Fruit fly (Drosophila melanogaster) whole organism, embryonic: ENCODE results near the gene CG11898.

Experiments
- ATbp ChIP-seq: fragments of 200-800 bp; sonication (Bioruptor generic); optimal IDR thresholded peaks from 2 replicates; lab custom pipeline; 2017; ENCODE audit warnings: missing biosample characterization, mild to moderate bottlenecking, missing genetic modification characterization, missing genetic modification reagents
- Atf3 ChIP-seq: fragments of 200-800 bp; sonication (Bioruptor generic); optimal IDR thresholded peaks from 3 replicates; lab custom pipeline; 2016; ENCODE audit warnings: missing biosample characterization, missing genetic modification characterization
- B-H2 ChIP-seq: fragments of 200-800 bp; sonication (Bioruptor generic); optimal IDR thresholded peaks from 2 replicates; lab custom pipeline; 2018; ENCODE audit warnings: missing biosample characterization, mild to moderate bottlenecking, missing genetic modification characterization
- Bgb ChIP-seq: fragments of 200-800 bp; sonication (Bioruptor generic); IDR thresholded peaks from 2 replicates; pipeline ENCODE4 v1.3.6; 2022; ENCODE audit warnings: missing biosample characterization, missing genetic modification characterization; ENCODE audit not compliant: partially characterized antibody
- CG10209 ChIP-seq: fragments of 200-800 bp; sonication (Bioruptor generic); optimal IDR thresholded peaks from 3 replicates; lab custom pipeline; 2017; ENCODE audit warnings: missing biosample characterization, mild to moderate bottlenecking, missing genetic modification characterization, missing genetic modification reagents
- CG10462 ChIP-seq: fragments of 200-800 bp; sonication (Bioruptor generic); optimal IDR thresholded peaks from 2 replicates; lab custom pipeline; 2016; ENCODE audit warnings: missing biosample characterization, missing genetic modification characterization
- CG12659 ChIP-seq: fragments of 200-800 bp; sonication (Bioruptor generic); optimal IDR thresholded peaks from 3 replicates; lab custom pipeline; 2017; ENCODE audit warnings: mild to moderate bottlenecking, missing biosample characterization, missing genetic modification reagents, missing genetic modification characterization
- CG15514 ChIP-seq: fragments of 200-800 bp; sonication (Bioruptor generic); optimal IDR thresholded peaks from 3 replicates; lab custom pipeline; 2017; ENCODE audit warnings: missing biosample characterization, missing genetic modification characterization, mild to moderate bottlenecking, moderate library complexity, missing genetic modification reagents
- CG17568 ChIP-seq: fragments of 200-800 bp; sonication (Bioruptor generic); optimal IDR thresholded peaks from 2 replicates; lab custom pipeline; 2018; ENCODE audit warnings: missing biosample characterization, mild to moderate bottlenecking, missing genetic modification characterization, moderate library complexity
- CG2889 ChIP-seq: fragments of 200-800 bp; sonication (Bioruptor generic); IDR thresholded peaks from 3 replicates; pipeline ENCODE4 v1.3.6; 2022; ENCODE audit warnings: missing biosample characterization, missing genetic modification characterization
- CG31224 ChIP-seq: fragments of 200-800 bp; sonication (Bioruptor generic); IDR thresholded peaks from 2 replicates; pipeline ENCODE4 v1.3.6; 2022; ENCODE audit warnings: missing biosample characterization, missing genetic modification characterization
- CG31365 ChIP-seq: fragments of 200-800 bp; sonication (Bioruptor generic); optimal IDR thresholded peaks from 2 replicates; lab custom pipeline; 2018; ENCODE audit warnings: missing biosample characterization, mild to moderate bottlenecking, missing genetic modification characterization
- CG31388 ChIP-seq: fragments of 200-800 bp; sonication (Bioruptor generic); optimal IDR thresholded peaks from 2 replicates; lab custom pipeline; 2016; ENCODE audit warnings: missing biosample characterization, missing genetic modification characterization
- CG3995 ChIP-seq: fragments of 200-800 bp; sonication (Bioruptor generic); optimal IDR thresholded peaks from 3 replicates; lab custom pipeline; 2016; ENCODE audit warnings: missing biosample characterization, missing genetic modification characterization
- CG4282 ChIP-seq: fragments of 200-800 bp; sonication (Bioruptor generic); optimal IDR thresholded peaks from 2 replicates; lab custom pipeline; 2016; ENCODE audit warnings: missing biosample characterization, missing genetic modification characterization
- CG4424 ChIP-seq: fragments of 200-800 bp; sonication (Bioruptor generic); optimal IDR thresholded peaks from 3 replicates; lab custom pipeline; 2016; ENCODE audit warnings: missing biosample characterization, missing genetic modification characterization
- CG5180 ChIP-seq: fragments of 200-800 bp; sonication (Bioruptor generic); optimal IDR thresholded peaks from 3 replicates; lab custom pipeline; 2017; ENCODE audit warnings: missing biosample characterization, missing genetic modification characterization, mild to moderate bottlenecking, moderate library complexity, missing genetic modification reagents
- CG6175 ChIP-seq: fragments of 200-800 bp; sonication (Bioruptor generic); IDR thresholded peaks from 3 replicates; pipeline ENCODE4 v1.3.6; 2022; ENCODE audit warnings: missing biosample characterization, missing genetic modification characterization
- CG6765 ChIP-seq: fragments of 200-800 bp; sonication (Bioruptor generic); optimal IDR thresholded peaks from 3 replicates; lab custom pipeline; 2017; ENCODE audit warnings: missing biosample characterization, mild to moderate bottlenecking, missing genetic modification characterization
- CG7745 ChIP-seq: fragments of 200-800 bp; sonication (Bioruptor generic); optimal IDR thresholded peaks from 2 replicates; lab custom pipeline; 2018; ENCODE audit warnings: missing biosample characterization, mild to moderate bottlenecking, missing genetic modification characterization, moderate library complexity
- CG9437 ChIP-seq: fragments of 200-800 bp; sonication (Bioruptor generic); optimal IDR thresholded peaks from 2 replicates; lab custom pipeline; 2018; ENCODE audit warnings: missing biosample characterization, mild to moderate bottlenecking, missing genetic modification characterization
- CG9817 ChIP-seq: fragments of 200-800 bp; sonication (Bioruptor generic); optimal IDR thresholded peaks from 2 replicates; lab custom pipeline; 2018; ENCODE audit warnings: missing biosample characterization, mild to moderate bottlenecking, missing genetic modification characterization, moderate library complexity
- CTCF ChIP-seq: fragments of 200-800 bp; sonication (Bioruptor generic); optimal IDR thresholded peaks from 2 replicates; lab custom pipeline; 2017; ENCODE audit warnings: missing biosample characterization, mild to moderate bottlenecking, missing genetic modification characterization, moderate library complexity
- D19B ChIP-seq: fragments of 200-800 bp; sonication (Bioruptor generic); optimal IDR thresholded peaks from 2 replicates; lab custom pipeline; 2017; ENCODE audit warnings: missing biosample characterization, mild to moderate bottlenecking, missing genetic modification characterization
- Doc3 ChIP-seq: fragments of 200-800 bp; sonication (Bioruptor generic); IDR thresholded peaks from 3 replicates; pipeline ENCODE4 v1.3.6; 2022; ENCODE audit warnings: missing biosample characterization, missing genetic modification characterization; ENCODE audit not compliant: partially characterized antibody
- Dp ChIP-seq: fragments of 200-800 bp; sonication (Bioruptor generic); optimal IDR thresholded peaks from 2 replicates; lab custom pipeline; 2018; ENCODE audit warnings: missing biosample characterization, mild to moderate bottlenecking, missing genetic modification characterization, moderate library complexity
- MESR4 ChIP-seq: fragments of 200-800 bp; sonication (Bioruptor generic); optimal IDR thresholded peaks from 2 replicates; lab custom pipeline; 2018; ENCODE audit warnings: missing biosample characterization, mild to moderate bottlenecking, missing genetic modification characterization, moderate library complexity
- PHDP ChIP-seq: fragments of 200-800 bp; sonication (Bioruptor generic); optimal IDR thresholded peaks from 3 replicates; lab custom pipeline; 2018; ENCODE audit warnings: missing biosample characterization, mild to moderate bottlenecking, missing genetic modification characterization, moderate library complexity
- Pdp1 ChIP-seq, 2 experiments: fragments of 200-800 bp; sonication (Bioruptor generic); optimal IDR thresholded peaks; 3 replicates each; lab custom pipeline; 2016; ENCODE audit warnings: missing biosample characterization in 2 of 2, missing genetic modification characterization in 2 of 2, mild to moderate bottlenecking in 1 of 2, moderate library complexity in 1 of 2
- Rx ChIP-seq: fragments of 200-800 bp; sonication (Bioruptor generic); IDR thresholded peaks from 2 replicates; pipeline ENCODE4 v1.3.6; 2022; ENCODE audit warnings: missing biosample characterization, missing genetic modification characterization
- bsh ChIP-seq, 2 experiments: fragments of 200-800 bp; sonication (Bioruptor generic); optimal IDR thresholded peaks; 2 replicates each; lab custom pipeline; 2017 to 2018; ENCODE audit warnings: mild to moderate bottlenecking in 2 of 2, missing biosample characterization in 2 of 2, missing genetic modification characterization in 2 of 2, moderate library complexity in 1 of 2
- chm ChIP-seq: fragments of 200-800 bp; sonication (Bioruptor generic); IDR thresholded peaks from 2 replicates; pipeline ENCODE4 v1.3.6; 2022; ENCODE audit warnings: missing biosample characterization, missing genetic modification characterization
- cwo ChIP-seq: fragments of 200-800 bp; sonication (Bioruptor generic); optimal IDR thresholded peaks from 3 replicates; lab custom pipeline; 2017; ENCODE audit warnings: missing biosample characterization, missing genetic modification characterization, mild to moderate bottlenecking, moderate library complexity, missing genetic modification reagents
- dmrt99B ChIP-seq: fragments of 200-800 bp; sonication (Bioruptor generic); optimal IDR thresholded peaks from 2 replicates; lab custom pipeline; 2018; ENCODE audit warnings: missing biosample characterization, mild to moderate bottlenecking, missing genetic modification characterization, moderate library complexity
- dysf ChIP-seq: fragments of 200-800 bp; sonication (Bioruptor generic); IDR thresholded peaks from 3 replicates; pipeline ENCODE4 v1.3.6; 2022; ENCODE audit warnings: missing biosample characterization, missing genetic modification characterization
- knrl ChIP-seq: fragments of 200-800 bp; sonication (Bioruptor generic); IDR thresholded peaks from 3 replicates; pipeline ENCODE4 v1.3.6; 2022; ENCODE audit warnings: missing biosample characterization, missing genetic modification characterization; ENCODE audit not compliant: partially characterized antibody
- nerfin-1 ChIP-seq: fragments of 200-800 bp; sonication (Bioruptor generic); optimal IDR thresholded peaks from 3 replicates; lab custom pipeline; 2019; ENCODE audit warnings: missing biosample characterization, mild to moderate bottlenecking, missing genetic modification characterization, moderate library complexity
- peb ChIP-seq: fragments of 200-800 bp; sonication (Bioruptor generic); IDR thresholded peaks from 2 replicates; pipeline ENCODE4 v1.3.6; 2022; ENCODE audit warnings: missing biosample characterization, missing genetic modification characterization
- pzg ChIP-seq: fragments of 200-800 bp; sonication (Bioruptor generic); optimal IDR thresholded peaks from 3 replicates; lab custom pipeline; 2018; ENCODE audit warnings: missing biosample characterization, mild to moderate bottlenecking, missing genetic modification characterization, moderate library complexity
- ro ChIP-seq: fragments of 200-800 bp; sonication (Bioruptor generic); IDR thresholded peaks from 2 replicates; pipeline ENCODE4 v1.3.6; 2022; ENCODE audit warnings: missing biosample characterization, missing genetic modification characterization
- sens ChIP-seq: fragments of 200-800 bp; sonication (Bioruptor generic); peaks from one replicate; lab custom pipeline; 2016; ENCODE audit warnings: missing biosample characterization, missing genetic modification characterization
- sisA ChIP-seq: fragments of 200-800 bp; sonication (Bioruptor generic); IDR thresholded peaks from 2 replicates; pipeline ENCODE4 v1.3.6; 2022; ENCODE audit warnings: missing biosample characterization, missing genetic modification characterization
- slou ChIP-seq: fragments of 200-800 bp; sonication (Bioruptor generic); optimal IDR thresholded peaks from 3 replicates; lab custom pipeline; 2016; ENCODE audit warnings: missing biosample characterization, missing genetic modification characterization
- sr ChIP-seq: fragments of 200-800 bp; sonication (Bioruptor generic); IDR thresholded peaks from 3 replicates; pipeline ENCODE4 v1.3.6; 2022; ENCODE audit warnings: missing biosample characterization, missing genetic modification characterization
- stwl ChIP-seq: fragments of 200-800 bp; sonication (Bioruptor generic); optimal IDR thresholded peaks from 3 replicates; lab custom pipeline; 2018; ENCODE audit warnings: missing biosample characterization, mild to moderate bottlenecking, missing genetic modification characterization, moderate library complexity
- tna ChIP-seq: fragments of 200-800 bp; sonication (Bioruptor generic); IDR thresholded peaks from 2 replicates; pipeline ENCODE4 v1.3.6; 2022; ENCODE audit warnings: missing biosample characterization, missing genetic modification characterization; ENCODE audit not compliant: partially characterized antibody
- twi ChIP-seq: fragments of 200-800 bp; optimal IDR thresholded peaks from 2 replicates; lab custom pipeline; 2019; ENCODE audit warnings: missing biosample characterization, mild to moderate bottlenecking, missing genetic modification characterization, moderate library complexity
- tx ChIP-seq: fragments of 200-800 bp; sonication (Bioruptor generic); optimal IDR thresholded peaks from 2 replicates; lab custom pipeline; 2016; ENCODE audit warnings: missing biosample characterization, missing genetic modification characterization
- wek ChIP-seq: fragments of 200-800 bp; sonication (Bioruptor generic); optimal IDR thresholded peaks from 3 replicates; lab custom pipeline; 2018; ENCODE audit warnings: missing biosample characterization, mild to moderate bottlenecking, missing genetic modification characterization, moderate library complexity
- zen ChIP-seq: fragments of 200-800 bp; sonication (Bioruptor generic); optimal IDR thresholded peaks from 3 replicates; lab custom pipeline; 2018; ENCODE audit warnings: missing biosample characterization, mild to moderate bottlenecking, missing genetic modification characterization, moderate library complexity
- zfh2 ChIP-seq: fragments of 200-800 bp; sonication (Bioruptor generic); optimal IDR thresholded peaks from 2 replicates; lab custom pipeline; 2016; ENCODE audit warnings: missing biosample characterization, missing genetic modification characterization

Gene CG11898

dm6 chr3R:29138407-29138806 is 27.0 kb upstream of the CG11898 start, which contains the start of the genes Alg13 and superdeath:
Alg13 (minus strand) TSS chr3R:29138573.
superdeath (plus strand) TSS chr3R:29138662.
- TF ChIP-seq sr (GFP tag; lab: Robert Waterston, UW) (no peak), PHDP (tag; lab: Kevin White, UChicago) (no peak), CG3995 (peak; percentile 87), cwo (no peak), Doc3 (GFP tag; lab: Robert Waterston, UW) (no peak), CG10462 (GFP tag; lab: Kevin White, UChicago) (no peak), dmrt99B (tag; lab: Kevin White, UChicago) (no peak), wek (GFP tag; lab: Kevin White, UChicago) (peak; percentile 43), zfh2 (GFP tag; lab: Kevin White, UChicago) (no peak), CG6765 (GFP tag; lab: Kevin White, UChicago) (no peak), CG9817 (tag; lab: Kevin White, UChicago) (no peak), knrl (GFP tag; lab: Robert Waterston, UW) (no peak), nerfin-1 (tag; lab: Kevin White, UChicago) (peak; percentile 12), CG17568 (GFP tag; lab: Kevin White, UChicago) (no peak), Atf3 (GFP tag; lab: Kevin White, UChicago) (no peak), CG2889 (no peak), sens (peak; percentile 39), CG6175 (GFP tag; lab: Robert Waterston, UW) (no peak), MESR4 (peak; percentile 24), CG7745 (tag; lab: Kevin White, UChicago) (no peak), peb (no peak), B-H2 (no peak), slou (no peak), sisA (no peak), CG31224 (GFP tag; lab: Robert Waterston, UW) (no peak), pzg (peak; percentile 62), Dp (peak; percentile 10), Rx (no peak), ATbp (GFP tag; lab: Kevin White, UChicago) (peak; percentile 49), CG5180 (GFP tag; lab: Kevin White, UChicago) (no peak), CG31388 (GFP tag; lab: Kevin White, UChicago) (no peak), tna (GFP tag; lab: Robert Waterston, UW) (no peak), CG12659 (GFP tag; lab: Kevin White, UChicago) (peak; percentile 19), tx (no peak), Pdp1 (GFP tag; optimal IDR thresholded peaks at IDR 0.05; lab: Kevin White, UChicago) (peak in 1 of 2 experiments; percentile 64), bsh (GFP tag; optimal IDR thresholded peaks at IDR 0.05; lab: Kevin White, UChicago) (peak in 1 of 2 experiments; percentile 14), CG4424 (GFP tag; lab: Kevin White, UChicago) (peak; percentile 20), CG9437 (GFP tag; lab: Kevin White, UChicago) (peak; percentile 46), stwl (tag; lab: Kevin White, UChicago) (peak; percentile 28), CG31365 (no peak), CG4282 (no peak), chm (no peak), Bgb (no peak), dysf (GFP tag; lab: Robert Waterston, UW) (no peak), CG15514 (peak; percentile 4), D19B (GFP tag; lab: Kevin White, UChicago) (no peak), CTCF (GFP tag; lab: Kevin White, UChicago) (peak; percentile 2), ro (GFP tag; lab: Robert Waterston, UW) (no peak), CG10209 (GFP tag; lab: Kevin White, UChicago) (no peak), zen (tag; lab: Kevin White, UChicago) (no peak), twi (no peak)
